Fruit fly (Drosophila melanogaster): ENCODE data around the gene Obp99b.

The Obp99b gene

dm6 chr3R:29723048-29723656, 6.5 kb upstream of the Obp99b start, which contains the start of gene Pcd:
Gene Pcd, plus strand, starts transcription at chr3R:29723163.
- TF ChIP-seq insv (optimal IDR thresholded peaks at IDR 0.05): no peak

DNA sequence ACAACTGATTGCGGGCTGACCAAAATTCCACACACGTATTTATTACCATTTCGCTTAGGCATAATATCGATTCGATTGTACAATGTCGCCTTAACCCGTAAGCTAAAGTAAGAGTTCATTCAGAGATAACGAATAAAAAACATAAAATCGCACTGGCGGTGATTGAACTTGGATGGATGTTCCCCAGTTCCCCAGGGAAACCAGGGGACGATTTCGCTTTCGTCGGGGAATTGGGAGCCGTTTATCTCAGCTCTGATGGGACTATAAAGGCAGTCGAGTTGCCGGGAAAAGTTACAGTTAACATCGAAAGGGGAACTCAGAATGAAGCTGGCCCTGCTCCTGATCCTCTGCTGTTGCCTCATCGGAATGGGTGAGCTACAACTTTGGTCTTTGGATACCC, 5.5 kb upstream of the Obp99b start, which contains the start of gene CG34296:
Gene CG34296, plus strand, starts transcription at position 301 of the 400 bp plus-strand sequence.
- no peak for TF ChIP-seq psq (optimal IDR thresholded peaks at IDR 0.05)
- TF ChIP-seq insv (optimal IDR thresholded peaks at IDR 0.05): no peak
- no peak for TF ChIP-seq h (optimal IDR thresholded peaks at IDR 0.05)
- no peak for TF ChIP-seq Myc (optimal IDR thresholded peaks at IDR 0.05)
- TF ChIP-seq Sin3A (optimal IDR thresholded peaks at IDR 0.05): no peak
- no peak for TF ChIP-seq ttk (optimal IDR thresholded peaks at IDR 0.05)

- TF ChIP-seq Sin3A (optimal IDR thresholded peaks at IDR 0.05) (no peak), h (optimal IDR thresholded peaks at IDR 0.05) (no peak), Myc (optimal IDR thresholded peaks at IDR 0.05) (no peak), psq (optimal IDR thresholded peaks at IDR 0.05) (no peak), insv (optimal IDR thresholded peaks at IDR 0.05) (no peak), ttk (optimal IDR thresholded peaks at IDR 0.05) (no peak)
Measured at dm6 chr3R:29718363-29718762, 1.7 kb upstream of the Obp99b start, which contains the start of gene CG15506. Gene CG15506, plus strand, starts transcription at chr3R:29718663.

DNA sequence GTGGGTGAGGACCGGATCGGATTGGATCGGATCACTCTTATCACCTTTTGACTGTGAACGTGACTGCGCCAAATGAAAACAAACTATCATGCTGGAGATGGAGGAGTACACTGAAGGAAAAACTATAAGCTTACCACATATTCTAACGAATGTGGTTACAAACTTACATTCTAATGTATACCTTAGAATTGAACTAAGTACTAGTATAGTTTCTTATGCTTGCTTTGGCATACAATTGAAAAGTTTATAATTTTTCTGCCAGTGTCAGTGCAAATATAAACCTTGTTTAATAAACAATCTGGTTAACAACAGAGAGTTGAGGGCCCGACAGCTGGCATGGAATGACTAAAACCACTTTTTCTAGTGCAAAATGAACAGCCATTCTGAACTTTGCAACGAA, 823 bp upstream of the Obp99b start:
- TF ChIP-seq h (optimal IDR thresholded peaks at IDR 0.05) (no peak), Sin3A (optimal IDR thresholded peaks at IDR 0.05) (no peak), Myc (optimal IDR thresholded peaks at IDR 0.05) (no peak), psq (optimal IDR thresholded peaks at IDR 0.05) (no peak)

DNA sequence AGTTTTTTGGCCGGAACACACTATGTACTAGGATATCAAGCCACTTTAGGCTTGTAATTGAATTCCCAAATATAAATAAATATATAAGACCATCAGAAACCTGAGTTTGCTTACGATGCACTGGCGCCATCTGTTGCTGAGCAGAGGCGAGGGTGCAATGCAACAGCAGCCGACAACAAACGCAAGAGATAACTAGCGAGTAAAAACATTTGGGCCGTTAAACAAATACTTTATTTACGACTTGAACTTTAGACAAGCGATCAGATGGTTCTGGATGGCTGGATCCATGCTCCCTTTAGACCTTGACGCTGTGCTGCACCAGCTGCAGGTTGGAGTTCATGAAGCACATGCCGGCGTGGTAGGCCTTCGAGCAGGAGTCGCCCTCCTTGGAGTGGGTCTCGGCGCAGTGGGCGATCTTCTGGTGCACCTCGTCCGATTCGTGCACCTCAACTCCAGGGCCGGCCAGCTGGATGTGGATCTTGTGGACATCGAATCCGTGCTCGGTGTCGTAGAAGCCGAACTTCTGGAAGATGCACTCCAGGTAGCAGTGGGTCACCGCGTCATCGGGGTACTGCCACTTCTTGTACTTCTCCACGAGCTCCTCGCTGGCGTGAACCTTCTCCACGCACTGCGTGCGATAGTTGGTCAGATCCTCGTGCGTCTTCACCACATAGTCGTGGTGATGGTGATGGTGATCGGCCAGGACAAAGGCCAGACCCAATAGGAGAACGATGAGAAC, 484 bp downstream of the Obp99b start:
- TF ChIP-seq h (optimal IDR thresholded peaks at IDR 0.05) (no peak), ttk (optimal IDR thresholded peaks at IDR 0.05) (no peak), Myc (optimal IDR thresholded peaks at IDR 0.05) (no peak), Sin3A (optimal IDR thresholded peaks at IDR 0.05) (no peak), psq (optimal IDR thresholded peaks at IDR 0.05) (no peak), insv (optimal IDR thresholded peaks at IDR 0.05) (no peak)

dm6 chr3R:29715277-29715676, 1.4 kb downstream of the Obp99b start, which contains the start of gene Dup99B:
Gene Dup99B, minus strand, starts transcription at chr3R:29715377.
- TF ChIP-seq Myc (optimal IDR thresholded peaks at IDR 0.05) (no peak), insv (optimal IDR thresholded peaks at IDR 0.05) (no peak), h (optimal IDR thresholded peaks at IDR 0.05) (no peak), ttk (optimal IDR thresholded peaks at IDR 0.05) (no peak), Sin3A (optimal IDR thresholded peaks at IDR 0.05) (no peak), psq (optimal IDR thresholded peaks at IDR 0.05) (no peak)

DNA sequence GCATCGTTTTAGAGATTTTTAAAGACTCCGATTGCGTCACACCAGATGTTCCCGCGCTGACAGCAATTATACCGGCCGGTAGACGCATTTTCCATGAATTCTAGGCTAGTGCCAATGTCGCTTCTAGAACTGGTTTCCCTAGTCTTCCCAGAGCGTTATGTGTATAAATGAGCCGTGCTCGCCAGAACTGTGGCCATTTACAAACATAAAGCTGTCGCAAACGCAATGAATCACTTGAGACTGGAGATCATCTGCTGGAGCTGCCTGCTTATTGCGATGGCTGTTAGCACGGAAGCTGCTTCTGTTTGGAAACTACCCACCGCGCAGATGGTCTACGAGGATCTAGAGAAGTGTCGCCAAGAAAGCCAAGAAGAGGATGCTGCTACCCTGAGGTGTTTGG, 2.4 kb downstream of the Obp99b start, which contains the start of gene Obp99d:
Gene Obp99d, plus strand, starts transcription at position 192 of the 400 bp plus-strand sequence.
- TF ChIP-seq ttk (optimal IDR thresholded peaks at IDR 0.05): no peak
- no peak for TF ChIP-seq h (optimal IDR thresholded peaks at IDR 0.05)
- no peak for TF ChIP-seq Sin3A (optimal IDR thresholded peaks at IDR 0.05)
- TF ChIP-seq Myc (optimal IDR thresholded peaks at IDR 0.05): no peak
- no peak for TF ChIP-seq psq (optimal IDR thresholded peaks at IDR 0.05)
- no peak for TF ChIP-seq insv (optimal IDR thresholded peaks at IDR 0.05)

DNA sequence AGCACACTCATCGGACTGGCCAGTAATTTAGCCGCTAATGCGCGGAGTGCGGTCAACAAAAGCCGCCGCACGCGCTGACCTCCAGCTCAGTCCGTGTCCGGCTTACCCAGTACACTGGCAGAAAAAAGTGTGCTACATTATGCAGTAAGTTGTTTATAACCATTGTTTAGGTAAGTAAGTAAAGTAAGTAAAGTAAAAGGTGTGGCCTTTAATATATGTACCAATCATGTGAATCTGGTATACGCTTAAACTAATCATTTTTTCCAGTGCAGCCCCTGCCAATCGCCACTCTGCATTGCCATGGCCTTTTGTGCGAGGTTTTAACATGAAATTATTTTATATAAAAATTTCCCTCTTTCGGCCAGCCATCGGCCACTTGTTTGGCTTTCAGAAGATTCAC, 5.3 kb downstream of the Obp99b start:
- TF ChIP-seq h (optimal IDR thresholded peaks at IDR 0.05): no peak
- no peak for TF ChIP-seq ttk (optimal IDR thresholded peaks at IDR 0.05)
- no peak for TF ChIP-seq Myc (optimal IDR thresholded peaks at IDR 0.05)
- TF ChIP-seq Sin3A (optimal IDR thresholded peaks at IDR 0.05): no peak
- TF ChIP-seq psq (optimal IDR thresholded peaks at IDR 0.05): no peak
- no peak for TF ChIP-seq insv (optimal IDR thresholded peaks at IDR 0.05)

dm6 chr3R:29708322-29708721, 8.4 kb downstream of the Obp99b start:
- TF ChIP-seq insv (optimal IDR thresholded peaks at IDR 0.05): no peak
- TF ChIP-seq ttk (optimal IDR thresholded peaks at IDR 0.05): no peak
- no peak for TF ChIP-seq h (optimal IDR thresholded peaks at IDR 0.05)
- TF ChIP-seq Sin3A (optimal IDR thresholded peaks at IDR 0.05): no peak
- no peak for TF ChIP-seq Myc (optimal IDR thresholded peaks at IDR 0.05)
- TF ChIP-seq psq (optimal IDR thresholded peaks at IDR 0.05): no peak

- TF ChIP-seq ttk (optimal IDR thresholded peaks at IDR 0.05): no peak
- no peak for TF ChIP-seq insv (optimal IDR thresholded peaks at IDR 0.05)
- TF ChIP-seq Sin3A (optimal IDR thresholded peaks at IDR 0.05): no peak
- no peak for TF ChIP-seq Myc (optimal IDR thresholded peaks at IDR 0.05)
- TF ChIP-seq psq (optimal IDR thresholded peaks at IDR 0.05): no peak
- TF ChIP-seq h (optimal IDR thresholded peaks at IDR 0.05): no peak
Measured at dm6 chr3R:29707258-29707657, 9.4 kb downstream of the Obp99b start.

DNA sequence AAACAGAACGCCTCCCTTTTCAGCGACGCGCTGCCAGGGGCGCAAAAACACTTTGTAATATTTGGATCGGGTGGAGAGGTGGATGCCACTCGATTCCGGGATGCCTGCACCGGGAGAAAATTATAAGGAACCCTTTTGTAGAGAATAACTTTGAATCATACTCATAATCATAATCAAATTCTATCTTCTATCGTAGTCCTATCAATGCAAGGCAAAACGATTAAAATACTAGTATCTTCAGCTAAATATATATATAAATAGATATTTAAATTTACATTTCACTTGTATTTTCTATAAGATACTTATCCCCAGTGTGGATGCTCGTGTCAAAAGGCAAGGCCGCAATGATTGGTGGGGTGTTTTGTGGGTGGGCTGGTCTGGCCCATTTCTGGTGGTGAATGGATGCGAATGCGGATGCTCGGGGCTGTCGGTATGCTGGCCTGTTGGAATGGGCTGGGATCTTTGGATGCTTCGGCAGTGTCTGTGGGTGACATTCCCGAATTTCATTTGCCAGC, 10.8 kb downstream of the Obp99b start:
- TF ChIP-seq Myc (optimal IDR thresholded peaks at IDR 0.05) (no peak), h (optimal IDR thresholded peaks at IDR 0.05) (no peak), ttk (optimal IDR thresholded peaks at IDR 0.05) (no peak), insv (optimal IDR thresholded peaks at IDR 0.05) (no peak), Sin3A (optimal IDR thresholded peaks at IDR 0.05) (no peak), psq (optimal IDR thresholded peaks at IDR 0.05) (no peak)

DNA sequence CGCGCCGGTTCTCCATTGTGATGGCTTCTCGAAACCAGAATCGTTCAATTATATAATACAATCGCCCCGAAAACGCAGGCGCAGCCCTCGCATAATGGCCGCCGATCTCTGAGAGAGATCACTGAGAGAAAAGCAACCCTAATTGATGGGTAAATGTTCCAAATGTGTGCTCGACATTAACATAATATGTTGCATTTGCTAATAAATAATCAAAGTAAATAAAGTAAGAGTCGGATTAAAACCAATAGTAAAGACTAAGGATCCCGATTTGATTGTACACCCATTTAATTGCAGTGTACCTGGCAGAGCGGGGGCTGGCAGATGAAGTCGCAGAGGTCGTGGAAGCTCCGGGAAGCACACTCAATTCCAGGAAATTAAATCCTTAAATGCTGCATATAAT, 12.1 kb downstream of the Obp99b start:
- TF ChIP-seq h (optimal IDR thresholded peaks at IDR 0.05) (no peak), Sin3A (optimal IDR thresholded peaks at IDR 0.05) (no peak), Myc (optimal IDR thresholded peaks at IDR 0.05) (no peak), ttk (optimal IDR thresholded peaks at IDR 0.05) (no peak), psq (optimal IDR thresholded peaks at IDR 0.05) (no peak), insv (optimal IDR thresholded peaks at IDR 0.05) (no peak)

Measured in Kc167 (cell line).